Worm (Caenorhabditis elegans) whole organism, L4 larva: ENCODE data around the gene rme-1.

Source experiments
- F44E2.7 ChIP-seq: fragments of 200-800 bp; sonication (Bioruptor generic); IDR thresholded peaks from 2 replicates; pipeline ENCODE4 v2.1.2; 2022; ENCODE audit warnings: missing genetic modification characterization, missing compliant biosample characterization
- T26A8.4 ChIP-seq: fragments of 200-800 bp; sonication (Bioruptor generic); IDR thresholded peaks from 2 replicates; pipeline ENCODE4 v1.3.6; 2022; ENCODE audit warnings: missing genetic modification characterization, missing compliant biosample characterization
- Y48G9A.11 ChIP-seq: fragments of 200-800 bp; sonication (Bioruptor generic); IDR thresholded peaks from 2 replicates; pipeline ENCODE4 v1.3.6; 2022; ENCODE audit warnings: missing genetic modification reagents, missing genetic modification characterization, missing compliant biosample characterization
- Y75B8A.6 ChIP-seq: fragments of 200-800 bp; sonication (Bioruptor generic); IDR thresholded peaks from 2 replicates; pipeline ENCODE4 v1.3.6; 2022; ENCODE audit warnings: missing genetic modification reagents, missing genetic modification characterization, missing compliant biosample characterization
- ama-1 ChIP-seq: fragments of 150-350 bp; optimal IDR thresholded peaks from 2 replicates; lab custom pipeline; 2014; ENCODE audit warnings: inconsistent platforms, mixed read lengths
- ceh-44 ChIP-seq: fragments of 200-800 bp; sonication (Bioruptor generic); IDR thresholded peaks from 2 replicates; pipeline ENCODE4 v1.3.6; 2022; ENCODE audit warnings: missing genetic modification reagents, missing genetic modification characterization, missing compliant biosample characterization
- ces-1 ChIP-seq: fragments of 150-350 bp; sonication (generic microtip); optimal IDR thresholded peaks from 4 replicates; lab custom pipeline; 2014; ENCODE audit warnings: missing biosample characterization, missing genetic modification reagents, missing genetic modification characterization
- dve-1 ChIP-seq: sonication (generic microtip); optimal IDR thresholded peaks from 2 replicates; lab custom pipeline; 2017; ENCODE audit warnings: antibody characterized with exemption, mild to moderate bottlenecking, missing genetic modification characterization, missing compliant biosample characterization; ENCODE audit not compliant: insufficient read depth
- gei-8 ChIP-seq: fragments of 200-800 bp; sonication (Bioruptor generic); optimal IDR thresholded peaks from 2 replicates; lab custom pipeline; 2018; ENCODE audit warnings: mild to moderate bottlenecking, missing genetic modification characterization, missing compliant biosample characterization
- hif-1 ChIP-seq, 2 experiments: sonication (generic microtip); optimal IDR thresholded peaks; 2 replicates each; lab custom pipeline; 2016 to 2017; ENCODE audit warnings: missing compliant biosample characterization in 2 of 2, missing genetic modification characterization in 2 of 2, missing genetic modification reagents in 2 of 2, missing genotype in 2 of 2, mild to moderate bottlenecking in 1 of 2
- hlh-11 ChIP-seq: fragments of 200-800 bp; sonication (Bioruptor generic); optimal IDR thresholded peaks from 2 replicates; lab custom pipeline; 2018; ENCODE audit warnings: mild to moderate bottlenecking, missing genetic modification characterization, missing compliant biosample characterization
- hlh-30 ChIP-seq: sonication (generic microtip); optimal IDR thresholded peaks from 2 replicates; lab custom pipeline; 2017; ENCODE audit warnings: antibody characterized with exemption, mild to moderate bottlenecking, missing genetic modification characterization, missing compliant biosample characterization; ENCODE audit not compliant: insufficient read depth
- hmg-1.1 ChIP-seq: fragments of 200-800 bp; sonication (Bioruptor generic); IDR thresholded peaks from 2 replicates; pipeline ENCODE4 v1.3.6; 2022; ENCODE audit warnings: missing genetic modification reagents, missing genetic modification characterization, missing compliant biosample characterization
- lim-7 ChIP-seq: fragments of 200-800 bp; sonication (Bioruptor generic); IDR thresholded peaks from 2 replicates; pipeline ENCODE4 v1.3.6; 2022; ENCODE audit warnings: missing genetic modification characterization, missing compliant biosample characterization
- lsy-2 ChIP-seq, 2 experiments: fragments of 150-350 bp in 1 of 2; sonication (generic microtip) in 1 of 2; optimal IDR thresholded peaks; 2 replicates each; lab custom pipeline; 2014 to 2017; ENCODE audit warnings: missing biosample characterization in 2 of 2, missing genetic modification characterization in 2 of 2
- madf-5 ChIP-seq, 2 experiments: fragments of 200-800 bp; sonication (Bioruptor generic); IDR thresholded peaks; 2 replicates each; pipeline ENCODE4 v1.3.6; 2022; ENCODE audit warnings: missing compliant biosample characterization in 2 of 2, missing genetic modification characterization in 2 of 2
- mdl-1 ChIP-seq, 2 experiments: fragments of 150-350 bp in 1 of 2; sonication (generic microtip) in 1 of 2; optimal IDR thresholded peaks; 2 replicates each; lab custom pipeline; 2014 to 2017; ENCODE audit warnings: missing biosample characterization in 2 of 2, missing genetic modification characterization in 2 of 2
- mes-2 ChIP-seq: sonication (generic microtip); optimal IDR thresholded peaks from 2 replicates; lab custom pipeline; 2016; ENCODE audit warnings: missing genotype, mild to moderate bottlenecking, missing genetic modification characterization, missing compliant biosample characterization; ENCODE audit not compliant: poor library complexity, severe bottlenecking
- mxl-2 ChIP-seq: fragments of 200-800 bp; sonication (Bioruptor generic); conservative IDR thresholded peaks from 2 replicates; pipeline ENCODE4 v1.3.6; 2022; ENCODE audit warnings: missing genetic modification reagents, missing genetic modification characterization, missing compliant biosample characterization
- mxl-3 ChIP-seq: fragments of 200-800 bp; sonication (Bioruptor generic); optimal IDR thresholded peaks from 2 replicates; lab custom pipeline; 2018; ENCODE audit warnings: mild to moderate bottlenecking, missing genetic modification characterization, missing compliant biosample characterization
- nhr-11 ChIP-seq: fragments of 150-350 bp; optimal IDR thresholded peaks from 2 replicates; lab custom pipeline; 2014; ENCODE audit warnings: missing biosample characterization, missing genetic modification characterization
- nhr-111 ChIP-seq: fragments of 200-800 bp; sonication (Bioruptor generic); optimal IDR thresholded peaks from 2 replicates; lab custom pipeline; 2018; ENCODE audit warnings: mild to moderate bottlenecking, missing genetic modification characterization, missing compliant biosample characterization
- nhr-28 ChIP-seq: fragments of 150-350 bp; optimal IDR thresholded peaks from 2 replicates; lab custom pipeline; 2014; ENCODE audit warnings: missing biosample characterization, missing genetic modification characterization
- nhr-42 ChIP-seq: fragments of 200-800 bp; sonication (Bioruptor generic); IDR thresholded peaks from 2 replicates; pipeline ENCODE4 v1.3.6; 2022; ENCODE audit warnings: missing genetic modification characterization, missing compliant biosample characterization
- nhr-6 ChIP-seq: fragments of 150-350 bp; optimal IDR thresholded peaks from 2 replicates; lab custom pipeline; 2014; ENCODE audit warnings: missing biosample characterization, missing genetic modification characterization
- nhr-77 ChIP-seq: fragments of 150-350 bp; optimal IDR thresholded peaks from 2 replicates; lab custom pipeline; 2014; ENCODE audit warnings: missing biosample characterization, missing genetic modification characterization
- php-3 ChIP-seq: fragments of 200-800 bp; sonication (Bioruptor generic); IDR thresholded peaks from 2 replicates; pipeline ENCODE4 v1.3.6; 2022; ENCODE audit warnings: missing genetic modification reagents, missing genetic modification characterization, missing compliant biosample characterization
- rbr-2 ChIP-seq: sonication (generic microtip); optimal IDR thresholded peaks from 2 replicates; lab custom pipeline; 2016; ENCODE audit warnings: missing genotype, missing genetic modification characterization, missing compliant biosample characterization
- tag-97 ChIP-seq: fragments of 200-800 bp; sonication (Bioruptor generic); IDR thresholded peaks from 2 replicates; pipeline ENCODE4 v1.3.6; 2022; ENCODE audit warnings: missing genetic modification characterization, missing compliant biosample characterization
- tra-1 ChIP-seq: fragments of 200-800 bp; sonication (Bioruptor generic); IDR thresholded peaks from 2 replicates; pipeline ENCODE4 v1.3.6; 2022; ENCODE audit warnings: missing genetic modification reagents, missing genetic modification characterization, missing compliant biosample characterization
- unc-130 ChIP-seq: sonication (generic microtip); optimal IDR thresholded peaks from 2 replicates; lab custom pipeline; 2016; ENCODE audit warnings: missing genetic modification reagents, missing genetic modification characterization, missing compliant biosample characterization
- unc-39 ChIP-seq: sonication (generic microtip); optimal IDR thresholded peaks from 2 replicates; lab custom pipeline; 2017; ENCODE audit warnings: missing biosample characterization, missing genetic modification characterization
- unc-62 ChIP-seq, 3 experiments: fragments of 150-350 bp in 1 of 3; sonication (generic microtip); optimal IDR thresholded peaks in 2 of 3; peaks in 1 of 3; 1 replicate in 1 of 3; 2 replicates in 2 of 3; lab custom pipeline; 2014 to 2017; ENCODE audit warnings: missing biosample characterization in 3 of 3, missing genetic modification characterization in 3 of 3, missing genetic modification reagents in 3 of 3, missing genotype in 1 of 3
- vab-7 ChIP-seq: fragments of 200-800 bp; sonication (Bioruptor generic); IDR thresholded peaks from 2 replicates; pipeline ENCODE4 v1.3.6; 2022; ENCODE audit warnings: missing genetic modification reagents, missing genetic modification characterization, missing compliant biosample characterization
- zag-1 ChIP-seq: fragments of 150-350 bp; optimal IDR thresholded peaks from 2 replicates; lab custom pipeline; 2014; ENCODE audit warnings: missing biosample characterization, missing genetic modification characterization
- zfp-2 ChIP-seq: sonication (generic microtip); optimal IDR thresholded peaks from 2 replicates; lab custom pipeline; 2016; ENCODE audit warnings: mild to moderate bottlenecking, missing genetic modification characterization, missing compliant biosample characterization
- zip-11 ChIP-seq: fragments of 200-800 bp; sonication (Bioruptor generic); IDR thresholded peaks from 2 replicates; pipeline ENCODE4 v1.3.6; 2022; ENCODE audit warnings: missing genetic modification characterization, missing compliant biosample characterization

Gene rme-1

ce11 chrV:6211509-6211908, 2.8 kb downstream of the rme-1 start (continued):
- TF ChIP-seq mes-2 (tag; lab: Kevin White, UChicago) (no peak), nhr-111 (no peak), ceh-44 (GFP tag; lab: Robert Waterston, UW) (no peak), madf-5 (GFP tag; IDR thresholded peaks at IDR 0.05; lab: Robert Waterston, UW) (no peak), php-3 (GFP tag; lab: Robert Waterston, UW) (peak; percentile 52; the same call in 1 of the 2 replicates), vab-7 (GFP tag; lab: Robert Waterston, UW) (no peak), nhr-6 (tag; lab: Kevin White, UChicago) (no peak), lim-7 (GFP tag; lab: Robert Waterston, UW) (no peak), unc-39 (tag; lab: Kevin White, UChicago) (no peak), rbr-2 (tag; lab: Kevin White, UChicago) (no peak), F44E2.7 (GFP tag; lab: Robert Waterston, UW) (no peak), unc-62 (GFP tag; optimal IDR thresholded peaks at IDR 0.05 in 1 of 2; lab: Kevin White, UChicago) (peak in 1 of 2 experiments; percentile 40), unc-62 (tag; optimal IDR thresholded peaks at IDR 0.05; lab: Kevin White, UChicago) (no peak), dve-1 (tag; lab: Kevin White, UChicago) (peak; percentile 65), T26A8.4 (GFP tag; lab: Robert Waterston, UW) (no peak), unc-130 (GFP tag; lab: Kevin White, UChicago) (no peak), mxl-2 (GFP tag; lab: Robert Waterston, UW) (no peak), Y75B8A.6 (GFP tag; lab: Robert Waterston, UW) (no peak), tag-97 (GFP tag; lab: Robert Waterston, UW) (no peak), hlh-11 (tag; lab: Kevin White, UChicago) (peak; percentile 71), hlh-30 (tag; lab: Kevin White, UChicago) (peak; percentile 11), zag-1 (no peak), zfp-2 (tag; lab: Kevin White, UChicago) (no peak), mxl-3 (peak; percentile 76), gei-8 (GFP tag; lab: Kevin White, UChicago) (no peak), mdl-1 (tag; optimal IDR thresholded peaks at IDR 0.05; lab: Kevin White, UChicago) (peak in 1 of 2 experiments; percentile 33), nhr-11 (no peak)

DNA sequence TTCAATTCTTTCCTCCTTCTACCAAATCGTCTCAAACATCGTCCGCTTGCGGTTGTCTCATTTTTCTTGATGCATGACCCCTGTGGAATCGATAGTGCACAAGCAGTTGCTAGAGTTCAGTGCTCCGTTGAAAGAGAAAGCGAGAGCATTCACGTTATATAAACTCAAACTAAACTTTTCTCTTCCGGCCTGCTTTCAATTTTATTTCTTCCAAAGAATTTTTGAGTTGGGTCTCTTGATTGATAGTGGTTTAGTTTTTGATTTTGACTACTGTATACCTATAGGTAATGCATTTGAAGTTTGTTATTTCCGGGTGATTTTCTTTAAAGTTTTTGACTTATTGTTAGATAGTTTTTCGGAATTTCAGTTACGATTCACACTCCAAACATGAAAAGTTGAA, 3.9 kb downstream of the rme-1 start:
- peak in 1 of 2 experiments; percentile 95 for TF ChIP-seq unc-62 (GFP tag; optimal IDR thresholded peaks at IDR 0.05 in 1 of 2; lab: Kevin White, UChicago)
- no peak for TF ChIP-seq unc-62 (tag; optimal IDR thresholded peaks at IDR 0.05; lab: Kevin White, UChicago)
- TF ChIP-seq hlh-30 (tag; lab: Kevin White, UChicago): peak; percentile 29
- TF ChIP-seq tra-1 (GFP tag; lab: Robert Waterston, UW): no peak
- TF ChIP-seq, all 104 proteins: peak for 2

- TF ChIP-seq mdl-1 (tag; optimal IDR thresholded peaks at IDR 0.05; lab: Kevin White, UChicago) (peak in 1 of 2 experiments; percentile 43), unc-62 (GFP tag; optimal IDR thresholded peaks at IDR 0.05 in 1 of 2; lab: Kevin White, UChicago) (peak in 1 of 2 experiments; percentile 94), unc-62 (tag; optimal IDR thresholded peaks at IDR 0.05; lab: Kevin White, UChicago) (no peak), ces-1 (GFP tag; lab: Kevin White, UChicago) (no peak), ama-1 (lab: Kevin White, UChicago) (no peak), unc-39 (tag; lab: Kevin White, UChicago) (no peak), nhr-77 (tag; lab: Kevin White, UChicago) (no peak), zip-11 (GFP tag; lab: Robert Waterston, UW) (no peak), hmg-1.1 (GFP tag; lab: Robert Waterston, UW) (no peak), nhr-42 (GFP tag; lab: Robert Waterston, UW) (no peak), hif-1 (tag; optimal IDR thresholded peaks at IDR 0.05; lab: Kevin White, UChicago) (no peak), Y48G9A.11 (no peak), lsy-2 (tag; optimal IDR thresholded peaks at IDR 0.05; lab: Kevin White, UChicago) (peak in 1 of 2 experiments; percentile 6), nhr-28 (tag; lab: Kevin White, UChicago) (peak; percentile 53)
Observed at ce11 chrV:6213216-6213735, 4.6 kb downstream of the rme-1 start.
